Worm (Caenorhabditis elegans) whole organism, L4 larva: Measurements from ENCODE around the gene fbxa-66.

Experiments
- D1046.2 ChIP-seq: fragments of 200-800 bp; sonication (Bioruptor generic); IDR thresholded peaks from 2 replicates; pipeline ENCODE4 v1.3.6; 2022; ENCODE audit warnings: missing genetic modification characterization, missing compliant biosample characterization
- F10B5.3 ChIP-seq: sonication (generic microtip); optimal IDR thresholded peaks from 2 replicates; lab custom pipeline; 2016; ENCODE audit warnings: mild to moderate bottlenecking, missing genetic modification characterization, missing compliant biosample characterization
- ama-1 ChIP-seq: fragments of 150-350 bp; optimal IDR thresholded peaks from 2 replicates; lab custom pipeline; 2014; ENCODE audit warnings: inconsistent platforms, mixed read lengths
- ceh-62 ChIP-seq: sonication (generic microtip); optimal IDR thresholded peaks from 2 replicates; lab custom pipeline; 2017; ENCODE audit warnings: missing biosample characterization, missing genetic modification characterization
- lin-15B ChIP-seq: fragments of 150-350 bp; sonication (generic microtip); optimal IDR thresholded peaks from 3 replicates; lab custom pipeline; 2014; ENCODE audit warnings: missing biosample characterization, missing genetic modification characterization
- nhr-10 ChIP-seq: fragments of 150-350 bp; optimal IDR thresholded peaks from 2 replicates; lab custom pipeline; 2014; ENCODE audit warnings: missing biosample characterization, missing genetic modification characterization
- nhr-11 ChIP-seq: fragments of 150-350 bp; optimal IDR thresholded peaks from 2 replicates; lab custom pipeline; 2014; ENCODE audit warnings: missing biosample characterization, missing genetic modification characterization
- nhr-25 ChIP-seq: sonication (generic microtip); optimal IDR thresholded peaks from 2 replicates; lab custom pipeline; 2017; ENCODE audit warnings: missing genetic modification characterization, mild to moderate bottlenecking, missing compliant biosample characterization, antibody characterized with exemption, moderate library complexity, borderline replicate concordance; ENCODE audit not compliant: insufficient read depth
- nhr-77 ChIP-seq: fragments of 150-350 bp; optimal IDR thresholded peaks from 2 replicates; lab custom pipeline; 2014; ENCODE audit warnings: missing biosample characterization, missing genetic modification characterization
- pha-4 ChIP-seq, 2 experiments: fragments of 150-350 bp in 1 of 2; fragments of 200-800 bp in 1 of 2; sonication (Bioruptor generic) in 1 of 2; IDR thresholded peaks in 1 of 2; optimal IDR thresholded peaks in 1 of 2; 2 replicates each; pipeline versions ENCODE4 v1.3.6 to Lab custom; 2014 to 2022; ENCODE audit warnings: missing genetic modification characterization in 2 of 2, missing genetic modification reagents in 2 of 2, missing biosample characterization in 1 of 2, missing compliant biosample characterization in 1 of 2
- skn-1 ChIP-seq: fragments of 150-350 bp; optimal IDR thresholded peaks from 2 replicates; lab custom pipeline; 2014; ENCODE audit warnings: missing biosample characterization, missing genetic modification characterization

- no peak for TF ChIP-seq nhr-25 (tag; lab: Kevin White, UChicago)
- TF ChIP-seq F10B5.3 (tag; lab: Kevin White, UChicago): no peak
- no peak for TF ChIP-seq nhr-77 (tag; lab: Kevin White, UChicago)
- TF ChIP-seq nhr-10 (tag; lab: Kevin White, UChicago): no peak
- TF ChIP-seq D1046.2: no peak
- no peak for TF ChIP-seq lin-15B (tag; lab: Kevin White, UChicago)
- TF ChIP-seq pha-4 (GFP tag; IDR thresholded peaks at IDR 0.05; lab: Robert Waterston, UW): no peak
- TF ChIP-seq pha-4 (tag; optimal IDR thresholded peaks at IDR 0.05; lab: Kevin White, UChicago): no peak
- no peak for TF ChIP-seq nhr-11 (tag; lab: Kevin White, UChicago)
- no peak for TF ChIP-seq ceh-62 (tag; lab: Kevin White, UChicago)
- no peak for TF ChIP-seq ama-1 (lab: Kevin White, UChicago)
- TF ChIP-seq skn-1 (tag; lab: Kevin White, UChicago): no peak
Measured at ce11 chrIII:2316439-2316838, 2.6 kb upstream of the fbxa-66 start.
